Fruit fly (Drosophila melanogaster): Measurements from ENCODE around the gene CG1486.

The CG1486 gene

dm6 chrX:21322289-21322981, 1.4 kb upstream of the CG1486 start (continued):
- TF ChIP-seq CG3995 (GFP tag; optimal IDR thresholded peaks at IDR 0.05) (peak; percentile 17), CG3281 (GFP tag; optimal IDR thresholded peaks at IDR 0.05) (peak; percentile 74), prd (optimal IDR thresholded peaks at IDR 0.05) (no peak), prd (GFP tag; IDR thresholded peaks at IDR 0.05) (peak; percentile 45; the same call in 1 of the 3 replicates), CG9727 (GFP tag; optimal IDR thresholded peaks at IDR 0.05) (peak; percentile 15), tgo (GFP tag; IDR thresholded peaks at IDR 0.05) (peak; percentile 46; the same call in 1 of the 3 replicates), CG34376 (GFP tag; optimal IDR thresholded peaks at IDR 0.05) (peak; percentile 32), zen2 (GFP tag; IDR thresholded peaks at IDR 0.05; ENCODE audit: partially characterized antibody) (no peak), p53 (GFP tag; optimal IDR thresholded peaks at IDR 0.05) (no peak), ranshi (GFP tag; IDR thresholded peaks at IDR 0.05) (0 out of 2 replicates have a peak, but pooled peaks have one; percentile 43), Fer1 (GFP tag; optimal IDR thresholded peaks at IDR 0.05) (peak; percentile 82), CG1602 (GFP tag; optimal IDR thresholded peaks at IDR 0.05) (peak; percentile 6), Fer2 (tag; optimal IDR thresholded peaks at IDR 0.05) (peak; percentile 44), grn (GFP tag; optimal IDR thresholded peaks at IDR 0.05) (peak; percentile 32), klu (GFP tag; IDR thresholded peaks at IDR 0.05) (0 out of 2 replicates have a peak, but pooled peaks have one; percentile 36), pum (GFP tag; optimal IDR thresholded peaks at IDR 0.05) (peak; percentile 13), Deaf1 (tag; optimal IDR thresholded peaks at IDR 0.05) (peak; percentile 28), CG15514 (GFP tag; optimal IDR thresholded peaks at IDR 0.05) (peak; percentile 15), CG4328 (GFP tag; optimal IDR thresholded peaks at IDR 0.05) (peak; percentile 71), vvl (GFP tag; IDR thresholded peaks at IDR 0.05) (peak; percentile 46), sob (GFP tag; IDR thresholded peaks at IDR 0.05) (0 out of 2 replicates have a peak, but pooled peaks have one; percentile 46), esg (GFP tag; conservative IDR thresholded peaks at IDR 0.05) (peak; percentile 42; the same call in 1 of the 2 replicates), Sox100B (GFP tag; optimal IDR thresholded peaks at IDR 0.05) (peak; percentile 81), scrt (GFP tag; optimal IDR thresholded peaks at IDR 0.05) (peak; percentile 56), sug (tag; optimal IDR thresholded peaks at IDR 0.05) (peak; percentile 78), D (optimal IDR thresholded peaks at IDR 0.05) (no peak), D (GFP tag; optimal IDR thresholded peaks at IDR 0.05) (peak; percentile 34), pita (GFP tag; optimal IDR thresholded peaks at IDR 0.05) (no peak), croc (GFP tag; conservative IDR thresholded peaks at IDR 0.05) (peak; percentile 20; the same call in 1 of the 3 replicates), CG2712 (tag; optimal IDR thresholded peaks at IDR 0.05) (peak; percentile 77), crol (GFP tag; IDR thresholded peaks at IDR 0.05) (peak; percentile 43), Dip3 (GFP tag; optimal IDR thresholded peaks at IDR 0.05) (peak; percentile 24), Ssrp (tag; optimal IDR thresholded peaks at IDR 0.05) (no peak), CG13894 (tag; optimal IDR thresholded peaks at IDR 0.05) (peak; percentile 51), CG3065 (GFP tag; optimal IDR thresholded peaks at IDR 0.05) (no peak), CG15011 (GFP tag; optimal IDR thresholded peaks at IDR 0.05) (peak; percentile 56), sisA (GFP tag; IDR thresholded peaks at IDR 0.05) (peak; percentile 42; the same call in 1 of the 2 replicates), ham (GFP tag; IDR thresholded peaks at IDR 0.05) (no peak), CG32767 (GFP tag; IDR thresholded peaks at IDR 0.05) (no peak), pfk (GFP tag; optimal IDR thresholded peaks at IDR 0.05) (peak; percentile 82), tin (GFP tag; optimal IDR thresholded peaks at IDR 0.05) (peak; percentile 16), CG12104 (GFP tag; optimal IDR thresholded peaks at IDR 0.05) (peak; percentile 73), dysf (GFP tag; IDR thresholded peaks at IDR 0.05) (peak; percentile 73; the same call in 2 of the 3 replicates), CG7839 (tag; optimal IDR thresholded peaks at IDR 0.05) (peak; percentile 71), CG10274 (GFP tag; optimal IDR thresholded peaks at IDR 0.05) (peak; percentile 5), zfh1 (GFP tag; IDR thresholded peaks at IDR 0.05) (no peak), CG11398 (GFP tag; optimal IDR thresholded peaks at IDR 0.05) (no peak), Trl (optimal IDR thresholded peaks at IDR 0.05) (no peak), Trl (GFP tag; optimal IDR thresholded peaks at IDR 0.05) (no peak), CG34422 (GFP tag; IDR thresholded peaks at IDR 0.05) (peak; percentile 23; the same call in 1 of the 3 replicates)
